Fruit fly (Drosophila melanogaster): ENCODE data around the gene CG42502.

- no peak for TF ChIP-seq CG2202 (tag; optimal IDR thresholded peaks at IDR 0.05)
- no peak for TF ChIP-seq MESR4 (GFP tag; optimal IDR thresholded peaks at IDR 0.05)
- no peak for TF ChIP-seq corto (GFP tag; optimal IDR thresholded peaks at IDR 0.05)
- no peak for TF ChIP-seq jigr1 (GFP tag; IDR thresholded peaks at IDR 0.05)
- TF ChIP-seq Opbp (GFP tag; IDR thresholded peaks at IDR 0.05; ENCODE audit: partially characterized antibody), result no peak
- TF ChIP-seq CG2199 (GFP tag; IDR thresholded peaks at IDR 0.05), result no peak
- no peak for TF ChIP-seq chn (GFP tag; optimal IDR thresholded peaks at IDR 0.05)
- TF ChIP-seq twi (tag; optimal IDR thresholded peaks at IDR 0.05), result no peak
- TF ChIP-seq bab2 (GFP tag; optimal IDR thresholded peaks at IDR 0.05), result no peak
- TF ChIP-seq CG18619 (GFP tag; optimal IDR thresholded peaks at IDR 0.05), result no peak
Measured at dm6 chr2L:18792806-18793205, 18.2 kb downstream of the CG42502 start, which contains the start of gene ham.
